Fruit fly (Drosophila melanogaster): ENCODE measurements around the gene CG3719.

The CG3719 gene

dm6 chrX:1370104-1370802 lies 10.0 kb downstream of the CG3719 start, which contains the start of gene ssx (continued):
- TF ChIP-seq CG6175 (GFP tag; IDR thresholded peaks at IDR 0.05) (no peak), CG17328 (GFP tag; IDR thresholded peaks at IDR 0.05) (peak; percentile 36; the same call in 1 of the 2 replicates), pnt (GFP tag; optimal IDR thresholded peaks at IDR 0.05) (peak; percentile 32), Ada2b (GFP tag; IDR thresholded peaks at IDR 0.05) (peak; percentile 31; the same call in 1 of the 2 replicates), Bdp1 (GFP tag; optimal IDR thresholded peaks at IDR 0.05) (peak; percentile 16), CG30020 (tag; optimal IDR thresholded peaks at IDR 0.05) (peak; percentile 29), CG6272 (GFP tag; IDR thresholded peaks at IDR 0.05) (no peak), HmgD (GFP tag; optimal IDR thresholded peaks at IDR 0.05) (no peak), CG4820 (GFP tag; optimal IDR thresholded peaks at IDR 0.05) (peak; percentile 7), CG11085 (GFP tag; IDR thresholded peaks at IDR 0.05) (peak; percentile 19; the same call in 1 of the 2 replicates), chinmo (GFP tag; IDR thresholded peaks at IDR 0.05; ENCODE audit: partially characterized antibody) (peak; percentile 77; the same call in 1 of the 4 replicates), E2f1 (GFP tag; IDR thresholded peaks at IDR 0.05) (peak; percentile 47; the same call in 1 of the 2 replicates), CG33557 (GFP tag; optimal IDR thresholded peaks at IDR 0.05) (no peak), pho (GFP tag; optimal IDR thresholded peaks at IDR 0.05) (peak; percentile 43), zen2 (GFP tag; IDR thresholded peaks at IDR 0.05; ENCODE audit: partially characterized antibody) (peak; percentile 70; the same call in 1 of the 3 replicates), CG10366 (GFP tag; IDR thresholded peaks at IDR 0.05) (peak; percentile 55), lbe (GFP tag; optimal IDR thresholded peaks at IDR 0.05) (peak; percentile 9), Eip74EF (GFP tag; optimal IDR thresholded peaks at IDR 0.05) (no peak), gfzf (GFP tag; optimal IDR thresholded peaks at IDR 0.05) (peak; percentile 50), CG4282 (GFP tag; optimal IDR thresholded peaks at IDR 0.05) (peak; percentile 2), CG2712 (tag; optimal IDR thresholded peaks at IDR 0.05) (peak; percentile 49), CG17359 (tag; optimal IDR thresholded peaks at IDR 0.05) (peak; percentile 45), CG34224 (GFP tag; IDR thresholded peaks at IDR 0.05; ENCODE audit: partially characterized antibody) (peak; percentile 86), gro (GFP tag; optimal IDR thresholded peaks at IDR 0.05) (no peak), HHEX (GFP tag; optimal IDR thresholded peaks at IDR 0.05) (no peak), H2.0 (GFP tag; IDR thresholded peaks at IDR 0.05) (0 out of 2 replicates have a peak, but pooled peaks have one; percentile 4), Rfx (GFP tag; IDR thresholded peaks at IDR 0.05) (peak; percentile 50), bigmax (GFP tag; optimal IDR thresholded peaks at IDR 0.05) (no peak), trh (GFP tag; optimal IDR thresholded peaks at IDR 0.05) (no peak), CG6854 (GFP tag; optimal IDR thresholded peaks at IDR 0.05) (peak; percentile 3), Sry-β (GFP tag; optimal IDR thresholded peaks at IDR 0.05) (no peak), CG4617 (GFP tag; optimal IDR thresholded peaks at IDR 0.05; ENCODE audit: borderline replicate concordance) (peak; percentile 26), CG9797 (GFP tag; optimal IDR thresholded peaks at IDR 0.05) (peak; percentile 30), CG43689 (GFP tag; IDR thresholded peaks at IDR 0.05) (peak; percentile 50; the same call in 1 of the 2 replicates), nmo (GFP tag; optimal IDR thresholded peaks at IDR 0.05) (peak; percentile 19), CG17186 (GFP tag; optimal IDR thresholded peaks at IDR 0.05) (peak; percentile 70), lola (GFP tag; optimal IDR thresholded peaks at IDR 0.05) (peak in 1 of 3 experiments; percentile 11), tx (GFP tag; optimal IDR thresholded peaks at IDR 0.05) (peak; percentile 13), CG11398 (GFP tag; optimal IDR thresholded peaks at IDR 0.05) (no peak), CTCF (GFP tag; optimal IDR thresholded peaks at IDR 0.05) (no peak), Bgb (GFP tag; IDR thresholded peaks at IDR 0.05; ENCODE audit: partially characterized antibody) (peak; percentile 85), stwl (tag; optimal IDR thresholded peaks at IDR 0.05) (peak; percentile 82), lov (optimal IDR thresholded peaks at IDR 0.05) (no peak), lov (GFP tag; IDR thresholded peaks at IDR 0.05) (no peak), Scr (GFP tag; IDR thresholded peaks at IDR 0.05; ENCODE audit: partially characterized antibody) (peak; percentile 86), Chrac-16 (GFP tag; optimal IDR thresholded peaks at IDR 0.05) (peak; percentile 30), emc (GFP tag; optimal IDR thresholded peaks at IDR 0.05) (no peak), CG2116 (GFP tag; optimal IDR thresholded peaks at IDR 0.05) (peak; percentile 88), CG10654 (GFP tag; optimal IDR thresholded peaks at IDR 0.05) (peak; percentile 4)

Measured in whole organism, embryonic.